Fruit fly (Drosophila melanogaster) whole organism, embryonic: ENCODE results near the gene CG6511.

Experiments used
- CG11398 ChIP-seq: fragments of 200-800 bp; sonication (Bioruptor generic); optimal IDR thresholded peaks from 2 replicates; lab custom pipeline; 2016; ENCODE audit warnings: missing biosample characterization, missing genetic modification characterization
- CG11696 ChIP-seq: fragments of 200-800 bp; sonication (Bioruptor generic); IDR thresholded peaks from 2 replicates; pipeline ENCODE4 v1.3.6; 2022; ENCODE audit warnings: missing biosample characterization, missing genetic modification characterization
- CG18599 ChIP-seq: fragments of 200-800 bp; sonication (Bioruptor generic); optimal IDR thresholded peaks from 3 replicates; lab custom pipeline; 2017; ENCODE audit warnings: missing biosample characterization, missing genetic modification characterization, mild to moderate bottlenecking, moderate library complexity, missing genetic modification reagents
- CG4424 ChIP-seq: fragments of 200-800 bp; sonication (Bioruptor generic); optimal IDR thresholded peaks from 3 replicates; lab custom pipeline; 2016; ENCODE audit warnings: missing biosample characterization, missing genetic modification characterization
- CG6654 ChIP-seq: fragments of 200-800 bp; sonication (Bioruptor generic); optimal IDR thresholded peaks from 2 replicates; lab custom pipeline; 2017; ENCODE audit warnings: missing biosample characterization, mild to moderate bottlenecking, missing genetic modification characterization
- CG7271 ChIP-seq: fragments of 200-800 bp; sonication (Bioruptor generic); optimal IDR thresholded peaks from 2 replicates; lab custom pipeline; 2018; ENCODE audit warnings: missing biosample characterization, mild to moderate bottlenecking, missing genetic modification characterization, moderate library complexity
- CG7839 ChIP-seq: fragments of 200-800 bp; sonication (Bioruptor generic); optimal IDR thresholded peaks from 3 replicates; lab custom pipeline; 2018; ENCODE audit warnings: missing biosample characterization, mild to moderate bottlenecking, missing genetic modification characterization, moderate library complexity
- NfI ChIP-seq: fragments of 200-800 bp; sonication (Bioruptor generic); optimal IDR thresholded peaks from 3 replicates; lab custom pipeline; 2018; ENCODE audit warnings: missing biosample characterization, mild to moderate bottlenecking, missing genetic modification characterization, moderate library complexity
- chn ChIP-seq: fragments of 200-800 bp; sonication (Bioruptor generic); optimal IDR thresholded peaks from 2 replicates; lab custom pipeline; 2016; ENCODE audit warnings: missing biosample characterization, missing genetic modification characterization
- croc ChIP-seq: fragments of 200-800 bp; sonication (Bioruptor generic); conservative IDR thresholded peaks from 3 replicates; pipeline ENCODE4 v1.3.6; 2022; ENCODE audit warnings: missing biosample characterization, missing genetic modification characterization
- ham ChIP-seq: fragments of 200-800 bp; sonication (Bioruptor generic); IDR thresholded peaks from 2 replicates; pipeline ENCODE4 v1.3.6; 2022; ENCODE audit warnings: missing biosample characterization, missing genetic modification characterization
- sc ChIP-seq, 3 experiments: fragments of >200 bp in 2 of 3; fragments of 200-800 bp in 1 of 3; sonication (Bioruptor generic) in 1 of 3; optimal IDR thresholded peaks; 2 replicates in 2 of 3; 3 replicates in 1 of 3; lab custom pipeline; 2017; ENCODE audit warnings: mild to moderate bottlenecking in 1 of 3, missing biosample characterization in 1 of 3, missing genetic modification characterization in 1 of 3, missing genetic modification reagents in 1 of 3
- sens ChIP-seq: fragments of 200-800 bp; sonication (Bioruptor generic); peaks from one replicate; lab custom pipeline; 2016; ENCODE audit warnings: missing biosample characterization, missing genetic modification characterization
- trem ChIP-seq: fragments of 200-800 bp; optimal IDR thresholded peaks from 3 replicates; lab custom pipeline; 2019; ENCODE audit warnings: missing biosample characterization, mild to moderate bottlenecking, missing genetic modification characterization, moderate library complexity

DNA sequence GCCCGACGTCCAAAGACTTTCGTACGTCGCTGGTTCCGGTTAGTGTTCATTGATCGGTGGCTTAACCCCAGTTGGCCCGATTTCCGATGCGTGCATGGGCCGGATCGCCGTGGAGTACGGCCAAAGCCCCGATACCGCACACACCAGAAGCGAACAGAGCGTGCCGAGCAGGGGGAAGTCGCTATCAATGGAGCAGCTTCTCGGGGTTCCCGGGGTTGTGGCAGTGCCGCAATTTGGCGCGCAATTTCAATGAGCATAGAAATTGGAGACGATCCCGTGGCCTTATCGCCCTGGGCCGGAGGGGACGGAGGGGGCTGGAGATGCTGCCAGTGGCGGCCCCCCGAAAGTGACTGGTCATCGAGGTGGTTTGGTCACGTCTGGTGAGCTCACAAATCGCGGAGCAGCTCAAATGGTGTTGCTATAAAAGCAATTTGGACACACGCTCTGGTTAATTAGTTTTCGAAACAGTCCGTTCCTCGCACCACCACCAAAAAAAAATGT lies 10.4 kb downstream of the CG6511 start, which contains the start of gene Cp16:
- TF ChIP-seq CG11696 (GFP tag; lab: Robert Waterston, UW): no peak
- TF ChIP-seq sens (GFP tag; lab: Kevin White, UChicago): no peak
- TF ChIP-seq trem (tag; lab: Kevin White, UChicago): no peak
- TF ChIP-seq ham (GFP tag; lab: Robert Waterston, UW): no peak
- TF ChIP-seq CG18599 (GFP tag; lab: Kevin White, UChicago): no peak
- TF ChIP-seq CG6654 (GFP tag; lab: Kevin White, UChicago): no peak
- TF ChIP-seq CG4424 (GFP tag; lab: Kevin White, UChicago): no peak
- TF ChIP-seq CG11398: no peak
- TF ChIP-seq sc (optimal IDR thresholded peaks at IDR 0.05; lab: Kevin White, UChicago): no peak
- no peak for TF ChIP-seq sc (GFP tag; optimal IDR thresholded peaks at IDR 0.05; lab: Kevin White, UChicago)
- no peak for TF ChIP-seq NfI
- no peak for TF ChIP-seq CG7271 (tag; lab: Kevin White, UChicago)
- TF ChIP-seq croc: no peak
- no peak for TF ChIP-seq chn (GFP tag; lab: Kevin White, UChicago)
- TF ChIP-seq CG7839 (tag; lab: Kevin White, UChicago): no peak
